Fruit fly (Drosophila melanogaster) ovary, adult (tissue): Measurements from ENCODE around the gene CG13640.

Source experiments
- CG17801 ChIP-seq: fragments of 200-800 bp; optimal IDR thresholded peaks from 2 replicates; lab custom pipeline; 2019; ENCODE audit warnings: missing biosample characterization, mild to moderate bottlenecking, missing genetic modification characterization, moderate library complexity; ENCODE audit not compliant: partially characterized antibody

Gene CG13640

DNA sequence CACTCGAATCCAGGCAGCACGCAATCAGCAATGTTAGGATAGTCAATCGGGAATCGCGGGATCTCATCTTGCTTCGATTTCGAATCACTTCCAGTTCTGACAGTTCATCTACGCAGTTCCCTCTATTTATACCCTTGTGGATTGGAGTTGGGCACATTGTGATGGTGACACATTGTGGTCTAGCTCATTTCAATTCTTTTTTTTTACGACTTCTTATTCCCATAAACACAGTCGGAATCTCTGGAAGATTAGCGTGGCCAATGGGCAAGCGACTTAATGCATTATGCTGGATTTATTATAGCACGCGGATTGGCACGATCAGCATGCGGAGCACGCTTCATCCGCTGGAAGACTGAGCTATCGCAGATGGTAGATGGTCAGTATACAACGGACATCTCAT, at the start of gene CG13640:
Gene CG13640, minus strand, starts transcription at position 101 of the 400 bp plus-strand sequence.
- TF ChIP-seq CG17801 = no peak

DNA sequence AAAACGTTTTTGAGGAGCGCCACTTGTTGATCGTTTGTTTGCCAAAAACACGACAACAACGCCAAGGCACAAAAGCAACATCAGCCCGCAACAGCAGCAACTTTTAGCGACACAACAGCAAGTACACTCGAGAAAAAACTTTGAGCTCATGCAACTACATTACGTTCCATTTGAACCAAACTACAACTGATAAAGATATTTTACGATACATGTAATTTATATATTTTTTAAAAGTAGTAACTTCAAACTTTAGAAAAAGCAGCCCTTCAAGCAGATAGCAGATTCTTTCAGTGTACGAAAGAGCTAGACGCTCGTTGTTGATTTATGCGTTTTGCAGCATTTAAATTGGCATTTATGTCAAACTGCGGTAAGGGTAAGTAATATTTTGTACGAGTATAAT, 48.1 kb upstream of the CG13640 start:
- no peak for TF ChIP-seq CG17801

DNA sequence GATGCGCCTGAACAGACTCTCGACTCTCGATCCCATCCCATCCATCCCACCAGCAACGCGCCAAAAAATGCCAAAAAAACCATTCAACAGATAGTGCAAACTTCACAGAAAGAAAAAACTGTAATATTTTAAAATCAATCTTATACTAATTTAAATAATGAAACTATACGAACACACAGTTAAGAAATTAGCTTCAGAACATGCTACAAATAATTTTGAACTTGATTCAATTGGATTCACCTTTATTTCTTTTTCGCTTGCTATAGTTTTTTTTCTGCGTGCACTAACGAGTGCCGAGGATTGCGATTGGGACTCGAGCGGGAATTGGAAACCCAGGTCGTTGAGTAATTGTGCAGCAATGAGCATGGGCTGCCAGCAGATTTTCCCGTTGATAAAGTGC, 46.1 kb upstream of the CG13640 start:
- TF ChIP-seq CG17801 = no peak

DNA sequence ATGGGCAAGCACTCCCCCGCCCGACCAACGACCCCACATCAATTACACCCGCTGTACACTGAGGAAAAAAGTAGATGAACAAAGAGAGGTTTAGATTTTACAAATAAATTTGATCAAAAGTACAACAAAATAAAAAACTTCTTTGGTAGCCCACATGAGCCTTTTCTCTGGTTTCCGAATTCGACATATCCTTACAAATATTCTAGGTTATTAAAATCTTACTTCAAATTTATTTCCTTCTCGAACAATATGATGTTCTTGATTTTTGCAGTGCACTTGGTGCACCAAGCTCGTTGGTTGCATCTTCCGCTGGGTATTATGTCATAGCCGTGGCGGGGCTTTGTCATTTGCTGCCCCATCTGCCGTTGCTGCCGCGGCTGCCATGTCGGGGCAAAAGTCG, 44.7 kb upstream of the CG13640 start:
- no peak for TF ChIP-seq CG17801

DNA sequence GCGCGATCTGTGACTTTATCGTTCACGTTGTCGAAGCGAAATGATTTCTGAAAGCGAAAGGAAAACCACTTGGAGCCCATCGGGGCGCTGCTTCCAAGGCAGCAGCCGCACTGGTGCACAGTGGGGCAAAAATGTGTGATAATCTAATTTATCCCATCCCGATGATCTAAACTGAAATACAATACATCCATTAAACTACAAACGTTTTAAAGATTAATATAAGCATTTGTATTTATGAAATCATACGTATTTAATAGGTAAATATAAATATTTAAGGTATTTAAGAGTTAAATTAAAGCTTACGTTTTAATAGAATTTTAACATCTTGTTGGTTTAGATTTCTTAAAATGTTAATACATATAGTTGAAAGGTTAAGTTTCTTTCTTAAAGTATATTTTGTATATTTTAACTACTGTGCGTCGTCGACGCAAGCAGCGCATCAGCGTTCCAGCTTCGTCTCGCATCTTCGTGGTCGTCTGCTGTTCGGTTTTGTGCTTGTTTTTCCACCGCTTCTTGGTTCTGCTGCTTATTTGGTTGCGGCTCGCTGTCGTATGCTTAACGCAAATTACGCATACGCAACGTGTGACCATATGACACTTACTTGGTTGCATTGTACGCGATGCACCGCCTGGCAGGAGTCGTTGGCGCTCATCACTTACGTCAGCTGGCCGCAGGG, 44.1 kb upstream of the CG13640 start, which contains the start of gene CG13643:
Gene CG13643, minus strand, starts transcription at position 46 of the 676 bp plus-strand sequence.
- no peak for TF ChIP-seq CG17801

DNA sequence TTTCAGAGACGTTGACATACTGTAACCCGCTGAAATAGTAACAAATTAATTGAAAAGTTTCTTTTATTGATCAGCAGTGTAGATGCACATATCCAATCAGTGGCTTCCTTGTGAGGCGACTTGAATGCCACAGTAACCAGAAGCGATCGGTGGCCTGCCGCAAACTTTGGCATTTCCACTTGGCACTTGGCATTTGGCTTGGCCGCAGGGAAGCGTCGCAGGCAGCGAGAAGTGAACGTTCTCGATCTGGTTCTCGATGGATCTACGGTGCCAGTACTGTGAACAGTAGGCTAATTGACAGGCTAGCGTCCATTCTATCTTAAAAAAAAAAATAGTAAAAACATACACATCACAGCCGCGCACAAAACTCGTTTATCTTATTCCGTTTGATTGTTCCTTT, 38.9 kb upstream of the CG13640 start, which contains the start of gene CG10845:
Gene CG10845, plus strand, starts transcription at position 301 of the 400 bp plus-strand sequence.
- no peak for TF ChIP-seq CG17801

DNA sequence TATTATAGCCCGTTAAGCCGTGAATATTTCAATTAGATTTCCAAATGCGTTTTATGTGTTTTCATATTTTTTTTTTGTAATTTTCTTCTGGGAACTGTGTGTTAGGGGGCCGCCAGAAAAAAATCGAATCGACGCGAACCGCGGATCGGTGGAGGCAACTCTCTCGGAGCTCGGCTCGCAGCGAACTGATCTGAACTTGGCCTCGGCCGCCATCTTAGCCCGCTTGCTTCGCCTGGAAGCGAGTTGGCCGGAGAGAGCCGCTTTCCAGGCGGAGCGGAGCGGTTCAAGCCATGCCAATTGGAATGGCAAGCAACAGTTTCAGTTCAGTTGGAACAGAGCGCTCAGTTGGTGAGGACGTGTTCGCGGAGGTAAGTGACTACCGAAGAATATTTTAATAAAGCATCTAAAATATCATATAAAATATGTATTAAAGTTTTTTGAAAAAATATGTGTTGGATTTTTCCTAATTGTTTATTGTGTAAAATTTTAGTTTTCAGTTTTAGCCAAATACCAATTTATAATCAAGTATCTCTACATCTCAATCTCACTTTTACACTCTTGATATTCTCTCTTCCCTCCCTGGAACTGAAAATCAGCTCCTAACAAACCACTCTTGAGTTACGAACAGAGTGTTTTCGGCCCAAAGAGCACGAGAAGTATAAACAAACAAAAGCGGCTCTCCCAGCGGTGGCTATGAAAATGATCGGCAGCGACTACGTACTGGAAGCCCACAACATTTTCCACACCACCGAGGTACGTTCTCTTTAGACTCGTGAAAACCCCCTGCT, 32.6 kb upstream of the CG13640 start, which contains the start of the genes CG31121 and CG11069:
Gene CG31121, minus strand, starts transcription at position 187 of the 788 bp plus-strand sequence.
Gene CG11069, plus strand, starts transcription at position 324 of the 788 bp plus-strand sequence.
- TF ChIP-seq CG17801 = no peak

DNA sequence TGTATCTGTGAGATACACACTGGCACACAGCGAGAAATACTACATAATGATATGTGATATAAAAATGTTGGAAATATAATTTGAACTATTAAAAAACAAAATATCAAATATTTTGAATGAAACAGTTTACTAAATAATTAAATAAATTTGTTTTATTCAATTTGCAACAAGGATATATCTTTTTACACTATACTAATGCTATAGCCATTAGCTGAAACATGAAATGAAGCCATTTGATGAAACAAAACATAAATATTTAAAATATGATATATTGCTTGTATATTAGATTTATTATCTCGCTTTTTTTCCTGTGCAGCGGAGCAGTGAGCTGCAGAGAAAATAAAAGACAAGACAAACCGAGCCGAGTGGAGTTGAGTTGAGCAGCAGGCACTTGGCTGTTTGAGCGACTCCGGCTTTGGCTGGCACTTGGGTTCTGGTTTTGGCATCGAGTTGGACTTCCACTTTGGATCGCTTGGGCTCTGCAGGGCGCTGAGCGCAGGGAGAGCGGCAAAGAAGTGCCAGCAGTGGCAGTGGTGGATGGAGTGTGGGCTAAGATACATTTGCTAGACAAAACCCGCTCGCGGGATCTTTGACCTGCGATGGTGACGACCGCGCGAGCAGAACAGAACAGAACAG, 31.5 kb upstream of the CG13640 start:
- TF ChIP-seq CG17801 = no peak

DNA sequence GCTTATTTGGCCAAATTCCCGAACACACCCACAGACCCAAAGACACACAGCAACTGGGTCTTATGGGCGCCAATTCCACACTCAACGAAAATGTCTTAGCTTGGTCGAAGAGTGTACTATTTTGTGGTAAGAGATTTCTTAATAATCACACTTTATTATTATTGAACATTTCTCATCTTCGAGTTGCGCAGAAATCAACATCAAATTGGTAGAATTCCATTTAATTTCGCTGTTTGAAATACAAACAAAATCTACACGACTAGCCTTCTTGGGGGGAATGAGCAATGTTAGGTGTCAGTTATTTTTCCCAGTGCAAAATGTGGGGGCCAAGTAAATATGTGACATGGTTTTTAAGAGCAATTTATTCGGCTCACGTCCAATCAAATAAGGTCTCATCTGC, 29.0 kb upstream of the CG13640 start:
- no peak for TF ChIP-seq CG17801

DNA sequence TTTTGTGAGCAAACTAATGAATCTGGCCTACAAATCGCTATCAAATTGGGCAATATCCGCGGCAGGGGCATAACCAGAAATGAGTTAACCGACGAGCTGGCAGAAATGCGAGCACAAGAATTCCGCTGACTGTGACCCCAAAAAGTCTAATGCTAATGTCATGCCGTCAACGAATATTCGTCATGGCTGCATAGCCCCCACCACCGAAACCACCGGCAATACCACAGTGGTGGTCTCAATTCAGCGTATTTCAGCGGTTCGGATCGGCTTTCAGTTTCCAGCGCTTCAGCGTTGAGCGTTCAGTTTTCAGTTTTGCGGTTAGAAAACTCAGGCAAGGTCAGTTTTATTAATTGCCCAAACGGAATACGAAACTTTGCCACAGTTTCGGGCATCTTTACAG, 28.3 kb upstream of the CG13640 start:
- no peak for TF ChIP-seq CG17801

DNA sequence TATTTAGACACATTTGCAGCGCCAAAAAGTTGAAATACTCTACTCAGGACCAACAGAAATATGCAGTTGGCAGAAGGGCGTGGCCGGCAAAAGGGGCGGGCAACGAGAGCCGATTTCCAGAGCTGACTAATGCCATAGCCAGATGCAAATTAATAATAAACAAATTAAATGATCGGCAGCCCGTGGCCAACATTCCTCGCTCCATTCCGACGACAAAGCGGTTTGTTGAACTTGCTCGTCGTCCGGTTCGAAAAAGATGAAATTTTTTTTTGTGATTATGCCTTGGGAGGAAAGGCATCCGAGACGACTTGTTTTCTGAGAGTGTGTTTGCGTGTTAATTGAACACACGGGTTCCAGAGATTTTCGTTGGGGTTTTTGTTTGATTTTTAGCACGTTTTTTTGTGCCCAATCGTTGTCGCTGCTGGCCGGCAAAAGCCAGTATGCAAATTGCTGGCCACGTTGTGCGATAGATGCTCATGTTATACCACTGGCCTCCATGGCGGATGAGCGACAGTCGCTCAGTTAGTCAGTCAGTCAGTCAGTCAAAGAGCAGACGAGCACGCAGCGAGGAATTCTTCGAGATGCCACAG, 27.4 kb upstream of the CG13640 start:
- TF ChIP-seq CG17801 = no peak

DNA sequence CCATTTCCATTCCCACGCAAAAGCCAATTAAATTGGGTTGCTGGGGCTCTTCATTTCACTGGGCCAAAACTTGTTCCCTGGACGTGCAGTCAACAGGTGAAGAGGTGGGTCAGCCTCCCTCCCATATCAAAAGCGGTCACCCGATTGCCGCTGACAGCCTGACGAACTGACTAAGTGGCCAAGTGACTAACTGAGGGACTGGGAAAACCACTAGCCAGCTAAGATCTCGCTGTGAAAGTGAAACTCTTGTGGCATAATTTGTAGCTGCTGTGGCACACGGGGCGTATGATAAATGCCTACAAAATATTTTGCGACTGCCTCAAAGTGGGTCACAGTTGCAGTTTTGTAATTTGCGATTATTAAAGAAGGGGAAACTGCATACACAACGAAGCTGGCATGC, 26.5 kb upstream of the CG13640 start:
- no peak for TF ChIP-seq CG17801

DNA sequence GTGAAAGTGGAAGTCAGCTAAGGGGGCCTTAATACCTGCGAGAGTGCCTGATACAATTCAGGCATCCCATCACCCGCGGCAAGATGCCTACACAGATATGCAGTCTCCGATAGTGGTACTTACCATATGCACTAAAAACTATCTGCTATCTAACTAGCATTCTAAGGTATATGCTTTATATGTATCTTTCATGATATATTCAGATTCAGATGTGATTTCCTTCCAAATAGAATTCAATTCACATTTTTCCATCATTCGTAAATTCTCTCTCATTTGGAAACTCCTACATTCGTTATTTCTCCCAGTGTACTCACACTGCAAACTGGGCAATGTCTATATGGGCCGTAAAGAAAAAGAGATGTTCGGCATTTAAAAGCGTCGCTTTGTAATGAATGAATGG, 24.5 kb upstream of the CG13640 start:
- no peak for TF ChIP-seq CG17801

DNA sequence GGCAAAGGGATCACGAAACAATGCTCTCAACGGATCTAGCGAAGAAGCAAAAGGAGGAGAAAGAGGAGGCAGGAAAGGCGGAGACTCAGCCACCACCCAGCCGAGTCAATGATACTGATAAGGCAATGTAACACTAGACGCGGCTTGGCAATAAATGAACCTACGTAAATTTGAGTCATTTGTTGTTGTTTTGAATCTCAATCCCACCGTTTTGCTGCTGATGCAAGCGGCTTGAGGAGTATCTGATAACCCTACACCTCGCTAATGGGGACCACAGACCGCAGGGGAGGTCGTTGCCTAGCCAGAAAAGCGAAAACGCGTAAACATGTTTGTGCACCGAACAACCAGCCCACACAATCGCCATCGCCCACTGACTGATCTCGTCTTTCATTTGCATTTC, 16.7 kb upstream of the CG13640 start:
- TF ChIP-seq CG17801 = no peak

DNA sequence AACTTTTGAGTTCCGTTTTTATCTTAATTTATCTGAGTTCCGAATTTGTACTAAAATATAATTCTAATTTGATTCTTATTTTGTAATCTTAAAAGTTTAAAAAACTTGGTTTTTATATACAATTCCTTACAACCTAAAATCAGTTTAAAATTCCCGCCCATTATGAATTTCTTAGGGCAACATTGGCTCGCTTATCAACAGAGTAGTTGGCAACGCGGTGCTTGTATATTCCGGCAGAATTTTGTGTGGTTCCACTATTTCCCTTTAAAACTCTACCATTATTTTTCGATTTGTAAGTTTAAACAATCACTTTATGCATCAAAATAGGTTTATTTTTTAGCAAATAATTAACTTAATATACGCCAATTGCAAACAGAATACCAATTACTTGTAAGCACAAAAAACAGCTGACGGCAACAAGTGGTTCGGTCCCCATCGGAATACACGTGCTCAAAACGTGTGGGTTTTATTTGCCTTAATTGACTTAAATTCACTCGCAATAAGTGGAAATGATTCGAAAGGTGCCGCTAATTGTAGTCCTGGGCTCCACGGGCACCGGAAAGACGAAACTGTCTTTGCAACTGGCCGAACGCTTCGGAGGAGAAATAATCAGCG, 15.0 kb upstream of the CG13640 start, which contains the start of the genes CG11089 and CG31381:
Gene CG11089, plus strand, starts transcription at position 203 of the 615 bp plus-strand sequence.
Gene CG31381, plus strand, starts transcription at position 203 of the 615 bp plus-strand sequence.
- no peak for TF ChIP-seq CG17801
